Worm (Caenorhabditis elegans) whole organism, late embryonic: ENCODE data around the gene trx-3.

Source experiments
- ceh-31 ChIP-seq: sonication (generic microtip); optimal IDR thresholded peaks from 2 replicates; lab custom pipeline; 2016; ENCODE audit warnings: missing genetic modification characterization, missing compliant biosample characterization
- ets-4 ChIP-seq: sonication (generic microtip); optimal IDR thresholded peaks from 2 replicates; lab custom pipeline; 2016; ENCODE audit warnings: missing genetic modification characterization, missing compliant biosample characterization
- hlh-30 ChIP-seq: sonication (generic microtip); optimal IDR thresholded peaks from 2 replicates; lab custom pipeline; 2017; ENCODE audit warnings: antibody characterized with exemption, missing genetic modification characterization, missing compliant biosample characterization; ENCODE audit not compliant: insufficient read depth
- lin-11 ChIP-seq: fragments of 200-800 bp; sonication (Bioruptor generic); optimal IDR thresholded peaks from 2 replicates; lab custom pipeline; 2018; ENCODE audit warnings: mild to moderate bottlenecking, missing genetic modification characterization, missing compliant biosample characterization
- pag-3 ChIP-seq: sonication (generic microtip); optimal IDR thresholded peaks from 2 replicates; lab custom pipeline; 2016; ENCODE audit warnings: missing compliant biosample characterization, missing genetic modification characterization, borderline replicate concordance
- pha-4 ChIP-seq: fragments of 150-350 bp; optimal IDR thresholded peaks from 2 replicates; lab custom pipeline; 2018; ENCODE audit warnings: missing biosample characterization, missing genetic modification reagents, missing genetic modification characterization

DNA sequence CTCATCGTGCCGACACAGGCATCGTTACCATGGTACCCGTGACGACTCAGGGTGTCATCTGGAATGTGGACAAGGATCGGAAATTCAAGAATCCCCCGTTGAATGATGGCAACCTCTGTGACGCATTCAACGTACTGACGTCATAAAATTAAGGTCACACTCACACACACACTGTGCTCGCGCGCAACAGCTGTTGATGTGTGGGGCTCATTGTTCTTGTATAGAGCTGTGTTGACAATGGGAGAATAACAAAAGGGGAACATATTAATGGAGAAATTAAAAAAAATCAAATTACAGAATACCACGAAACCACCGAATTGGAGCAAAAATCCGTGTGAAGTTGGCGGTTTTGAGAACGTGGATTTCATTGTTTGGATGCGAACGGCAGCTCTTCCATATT, 38.5 kb upstream of the trx-3 start:
- TF ChIP-seq ets-4 (tag; lab: Kevin White, UChicago) (no peak), pag-3 (tag; lab: Kevin White, UChicago) (no peak), ceh-31 (tag; lab: Kevin White, UChicago) (peak; percentile 3), lin-11 (tag; lab: Kevin White, UChicago) (no peak), hlh-30 (peak; percentile 45), pha-4 (tag; lab: Kevin White, UChicago) (no peak)
